Fruit fly (Drosophila melanogaster): Measurements from ENCODE around the gene X11Lbeta.

The X11Lbeta gene

dm6 chrX:10620144-10621005 is 7.2 kb upstream of the X11Lbeta start, which contains the start of gene CG43347 (continued):
- peak; percentile 62 for TF ChIP-seq lmd (GFP tag; IDR thresholded peaks at IDR 0.05)
- peak in 1 of 2 experiments; percentile 72 for TF ChIP-seq bsh (GFP tag; optimal IDR thresholded peaks at IDR 0.05)
- TF ChIP-seq Ssrp (tag; optimal IDR thresholded peaks at IDR 0.05), result peak; percentile 65
- peak; percentile 71 for TF ChIP-seq CG2712 (tag; optimal IDR thresholded peaks at IDR 0.05)
- peak; percentile 62 for TF ChIP-seq D19A (tag; optimal IDR thresholded peaks at IDR 0.05)
- peak; percentile 38; the same call in 2 of the 3 replicates for TF ChIP-seq croc (GFP tag; conservative IDR thresholded peaks at IDR 0.05)
- TF ChIP-seq toy (GFP tag; IDR thresholded peaks at IDR 0.05), result no peak
- no peak for TF ChIP-seq CG9609 (GFP tag; optimal IDR thresholded peaks at IDR 0.05)
- peak; percentile 62 for TF ChIP-seq B-H2 (GFP tag; optimal IDR thresholded peaks at IDR 0.05)
- peak; percentile 11 for TF ChIP-seq CG15696 (tag; optimal IDR thresholded peaks at IDR 0.05)
- peak; percentile 43; the same call in 1 of the 2 replicates for TF ChIP-seq Ada2b (GFP tag; IDR thresholded peaks at IDR 0.05)
- TF ChIP-seq Side (GFP tag; optimal IDR thresholded peaks at IDR 0.05), result no peak
- TF ChIP-seq CG5953 (GFP tag; IDR thresholded peaks at IDR 0.05), result no peak; the same call in 1 of the 2 replicates
- TF ChIP-seq sima (GFP tag; optimal IDR thresholded peaks at IDR 0.05), result no peak
- TF ChIP-seq CG18619 (GFP tag; optimal IDR thresholded peaks at IDR 0.05), result peak; percentile 76
- no peak for TF ChIP-seq CG10321 (GFP tag; IDR thresholded peaks at IDR 0.05)
- no peak for TF ChIP-seq CG9797 (GFP tag; optimal IDR thresholded peaks at IDR 0.05)
- TF ChIP-seq slbo (GFP tag; IDR thresholded peaks at IDR 0.05), result peak; percentile 62
- TF ChIP-seq Ets97D (GFP tag; optimal IDR thresholded peaks at IDR 0.05), result no peak
- no peak for TF ChIP-seq CG8765 (GFP tag; IDR thresholded peaks at IDR 0.05)
- no peak for TF ChIP-seq prd (optimal IDR thresholded peaks at IDR 0.05)
- TF ChIP-seq prd (GFP tag; IDR thresholded peaks at IDR 0.05), result peak; percentile 63; the same call in 2 of the 3 replicates
- peak; percentile 85 for TF ChIP-seq CG11504 (tag; optimal IDR thresholded peaks at IDR 0.05)
- TF ChIP-seq peb (GFP tag; IDR thresholded peaks at IDR 0.05), result no peak
- peak; percentile 31; the same call in 1 of the 2 replicates for TF ChIP-seq CG11085 (GFP tag; IDR thresholded peaks at IDR 0.05)
- TF ChIP-seq CG12299 (tag; optimal IDR thresholded peaks at IDR 0.05), result peak; percentile 69
- no peak for TF ChIP-seq Lim3 (GFP tag; IDR thresholded peaks at IDR 0.05)
- peak; percentile 39; the same call in 1 of the 3 replicates for TF ChIP-seq CG11560 (tag; IDR thresholded peaks at IDR 0.05)
- peak; percentile 13 for TF ChIP-seq CG6254 (GFP tag; optimal IDR thresholded peaks at IDR 0.05)
- peak; percentile 61 for TF ChIP-seq CG4328 (GFP tag; optimal IDR thresholded peaks at IDR 0.05)
- TF ChIP-seq CG10274 (GFP tag; optimal IDR thresholded peaks at IDR 0.05), result peak; percentile 24
- TF ChIP-seq gsb (GFP tag; IDR thresholded peaks at IDR 0.05), result 0 out of 2 replicates have a peak, but pooled peaks have one; percentile 9
- TF ChIP-seq H15 (GFP tag; IDR thresholded peaks at IDR 0.05), result 0 out of 3 replicates have a peak, but pooled peaks have one; percentile 43
- no peak for TF ChIP-seq CG1647 (GFP tag; optimal IDR thresholded peaks at IDR 0.05)
- TF ChIP-seq scrt (GFP tag; optimal IDR thresholded peaks at IDR 0.05), result peak; percentile 73
- TF ChIP-seq Neu2 (GFP tag; optimal IDR thresholded peaks at IDR 0.05; ENCODE audit: borderline replicate concordance), result no peak
- TF ChIP-seq h (optimal IDR thresholded peaks at IDR 0.05), result no peak
- peak; percentile 82 for TF ChIP-seq dysf (GFP tag; IDR thresholded peaks at IDR 0.05)
- no peak for TF ChIP-seq Poxn (GFP tag; IDR thresholded peaks at IDR 0.05)
- TF ChIP-seq sisA (GFP tag; IDR thresholded peaks at IDR 0.05), result peak; percentile 56
- TF ChIP-seq tx (GFP tag; optimal IDR thresholded peaks at IDR 0.05), result no peak
- TF ChIP-seq CG9817 (tag; optimal IDR thresholded peaks at IDR 0.05), result peak; percentile 55
- TF ChIP-seq zfh2 (GFP tag; optimal IDR thresholded peaks at IDR 0.05), result peak; percentile 22
- TF ChIP-seq lov (optimal IDR thresholded peaks at IDR 0.05), result no peak
- no peak for TF ChIP-seq lov (GFP tag; IDR thresholded peaks at IDR 0.05)
- no peak for TF ChIP-seq CG42726 (GFP tag; IDR thresholded peaks at IDR 0.05; ENCODE audit: partially characterized antibody)
- TF ChIP-seq Dref (GFP tag; IDR thresholded peaks at IDR 0.05), result no peak
- peak; percentile 74 for TF ChIP-seq zf30C (GFP tag; optimal IDR thresholded peaks at IDR 0.05)
- peak; percentile 41; the same call in 1 of the 2 replicates for TF ChIP-seq esg (GFP tag; conservative IDR thresholded peaks at IDR 0.05)
- TF ChIP-seq dati (GFP tag; IDR thresholded peaks at IDR 0.05), result no peak
